Worm (Caenorhabditis elegans) whole organism, early embryonic: ENCODE data around the gene lin-42.

Source experiments
- F13C5.2 ChIP-seq: sonication (generic microtip); optimal IDR thresholded peaks from 2 replicates; lab custom pipeline; 2017; ENCODE audit warnings: mild to moderate bottlenecking, missing genetic modification characterization, inconsistent platforms, missing compliant biosample characterization
- ama-1 ChIP-seq: fragments of 150-350 bp; optimal IDR thresholded peaks from 2 replicates; lab custom pipeline; 2014
- ceh-36 ChIP-seq: sonication (generic microtip); optimal IDR thresholded peaks from 2 replicates; lab custom pipeline; 2016; ENCODE audit warnings: missing genetic modification characterization, inconsistent platforms, missing compliant biosample characterization
- hmbx-1 ChIP-seq: sonication (generic microtip); optimal IDR thresholded peaks from 2 replicates; lab custom pipeline; 2016; ENCODE audit warnings: mild to moderate bottlenecking, missing genetic modification characterization, missing compliant biosample characterization
- hmg-4 ChIP-seq: fragments of 200-800 bp; sonication (Bioruptor generic); optimal IDR thresholded peaks from 2 replicates; lab custom pipeline; 2018; ENCODE audit warnings: mild to moderate bottlenecking, missing genetic modification characterization, missing compliant biosample characterization
- hnd-1 ChIP-seq: sonication (generic microtip); optimal IDR thresholded peaks from 2 replicates; lab custom pipeline; 2016; ENCODE audit warnings: missing genetic modification characterization, missing compliant biosample characterization
- pes-1 ChIP-seq: fragments of 200-800 bp; sonication (Bioruptor generic); IDR thresholded peaks from 2 replicates; pipeline ENCODE4 v1.3.6; 2022; ENCODE audit warnings: missing genetic modification reagents, missing genetic modification characterization, missing compliant biosample characterization
- scrt-1 ChIP-seq: fragments of 200-800 bp; sonication (Bioruptor generic); IDR thresholded peaks from 2 replicates; pipeline ENCODE4 v1.3.6; 2022; ENCODE audit warnings: missing genetic modification characterization, missing compliant biosample characterization
- tbx-11 ChIP-seq: fragments of 200-800 bp; sonication (Bioruptor generic); IDR thresholded peaks from 2 replicates; pipeline ENCODE4 v1.3.6; 2022; ENCODE audit warnings: missing genetic modification characterization, missing compliant biosample characterization

ce11 chrII:1284985-1285384 lies 32.8 kb upstream of the lin-42 start:
- no peak for TF ChIP-seq ama-1 (lab: Kevin White, UChicago)
- TF ChIP-seq tbx-11 (GFP tag; lab: Robert Waterston, UW), result no peak
- no peak for TF ChIP-seq pes-1 (GFP tag; lab: Robert Waterston, UW)
- TF ChIP-seq F13C5.2, result no peak
- no peak for TF ChIP-seq ceh-36 (tag; lab: Kevin White, UChicago)
- no peak for TF ChIP-seq hnd-1 (tag; lab: Kevin White, UChicago)
- no peak for TF ChIP-seq scrt-1 (GFP tag; lab: Robert Waterston, UW)
- TF ChIP-seq hmbx-1 (tag; lab: Kevin White, UChicago), result no peak
- no peak for TF ChIP-seq hmg-4 (GFP tag; lab: Kevin White, UChicago)
